Fruit fly (Drosophila melanogaster) whole organism, embryonic: ENCODE results near the gene Ndae1.

Experiments
- Aef1 ChIP-seq: fragments of 200-800 bp; sonication (Bioruptor generic); IDR thresholded peaks from 3 replicates; pipeline ENCODE4 v1.3.6; 2022; ENCODE audit warnings: missing biosample characterization, missing genetic modification characterization
- Atf3 ChIP-seq: fragments of 200-800 bp; sonication (Bioruptor generic); optimal IDR thresholded peaks from 3 replicates; lab custom pipeline; 2016; ENCODE audit warnings: missing biosample characterization, missing genetic modification characterization
- CG10267 ChIP-seq: fragments of 200-800 bp; sonication (Bioruptor generic); optimal IDR thresholded peaks from 2 replicates; lab custom pipeline; 2018; ENCODE audit warnings: missing biosample characterization, mild to moderate bottlenecking, missing genetic modification characterization, moderate library complexity
- CG10366 ChIP-seq: fragments of 200-800 bp; sonication (Bioruptor generic); IDR thresholded peaks from 2 replicates; pipeline ENCODE4 v1.3.6; 2022; ENCODE audit warnings: missing biosample characterization, missing genetic modification characterization
- CG11456 ChIP-seq: fragments of 200-800 bp; sonication (Bioruptor generic); IDR thresholded peaks from 3 replicates; pipeline ENCODE4 v1.3.6; 2022; ENCODE audit warnings: missing biosample characterization, missing genetic modification characterization
- CG12219 ChIP-seq: fragments of 200-800 bp; sonication (Bioruptor generic); optimal IDR thresholded peaks from 3 replicates; lab custom pipeline; 2018; ENCODE audit warnings: missing biosample characterization, mild to moderate bottlenecking, missing genetic modification characterization
- CG12659 ChIP-seq: fragments of 200-800 bp; sonication (Bioruptor generic); optimal IDR thresholded peaks from 3 replicates; lab custom pipeline; 2017; ENCODE audit warnings: mild to moderate bottlenecking, missing biosample characterization, missing genetic modification reagents, missing genetic modification characterization
- CG14667 ChIP-seq: fragments of 200-800 bp; sonication (Bioruptor generic); IDR thresholded peaks from 2 replicates; pipeline ENCODE4 v1.3.6; 2022; ENCODE audit warnings: missing biosample characterization, missing genetic modification characterization
- CG16813 ChIP-seq: fragments of 200-800 bp; sonication (Bioruptor generic); IDR thresholded peaks from 3 replicates; pipeline ENCODE4 v1.3.6; 2022; ENCODE audit warnings: missing biosample characterization, missing genetic modification characterization; ENCODE audit not compliant: partially characterized antibody
- CG17359 ChIP-seq: fragments of 200-800 bp; sonication (Bioruptor generic); optimal IDR thresholded peaks from 3 replicates; lab custom pipeline; 2018; ENCODE audit warnings: missing biosample characterization, mild to moderate bottlenecking, missing genetic modification characterization, moderate library complexity
- CG30431 ChIP-seq: fragments of 200-800 bp; sonication (Bioruptor generic); optimal IDR thresholded peaks from 2 replicates; lab custom pipeline; 2017; ENCODE audit warnings: missing biosample characterization, missing genetic modification characterization
- CG33213 ChIP-seq: fragments of 200-800 bp; sonication (Bioruptor generic); optimal IDR thresholded peaks from 3 replicates; lab custom pipeline; 2016; ENCODE audit warnings: missing biosample characterization, missing genetic modification characterization
- CG4360 ChIP-seq: fragments of 200-800 bp; sonication (Bioruptor generic); IDR thresholded peaks from 2 replicates; pipeline ENCODE4 v1.3.6; 2022; ENCODE audit warnings: missing biosample characterization, missing genetic modification characterization
- CG43689 ChIP-seq: fragments of 200-800 bp; sonication (Bioruptor generic); IDR thresholded peaks from 2 replicates; pipeline ENCODE4 v1.3.6; 2022; ENCODE audit warnings: missing biosample characterization, missing genetic modification characterization
- CG4424 ChIP-seq: fragments of 200-800 bp; sonication (Bioruptor generic); optimal IDR thresholded peaks from 3 replicates; lab custom pipeline; 2016; ENCODE audit warnings: missing biosample characterization, missing genetic modification characterization
- CG7556 ChIP-seq: fragments of 200-800 bp; sonication (Bioruptor generic); optimal IDR thresholded peaks from 2 replicates; lab custom pipeline; 2017; ENCODE audit warnings: missing biosample characterization, mild to moderate bottlenecking, missing genetic modification characterization
- CG7987 ChIP-seq: fragments of 200-800 bp; sonication (Bioruptor generic); optimal IDR thresholded peaks from 2 replicates; lab custom pipeline; 2018; ENCODE audit warnings: missing biosample characterization, mild to moderate bottlenecking, missing genetic modification characterization, moderate library complexity
- CG8290 ChIP-seq, 3 experiments: fragments of 200-800 bp; sonication (Bioruptor generic); optimal IDR thresholded peaks; 2 replicates each; lab custom pipeline; 2016 to 2019; ENCODE audit warnings: missing biosample characterization in 3 of 3, missing genetic modification characterization in 3 of 3, mild to moderate bottlenecking in 2 of 3, moderate library complexity in 1 of 3
- CG9215 ChIP-seq: fragments of 200-800 bp; sonication (Bioruptor generic); IDR thresholded peaks from 2 replicates; pipeline ENCODE4 v1.3.6; 2022; ENCODE audit warnings: missing biosample characterization, missing genetic modification characterization
- CG9609 ChIP-seq: fragments of 200-800 bp; sonication (Bioruptor generic); optimal IDR thresholded peaks from 3 replicates; lab custom pipeline; 2016; ENCODE audit warnings: missing biosample characterization, missing genetic modification characterization
- Dll ChIP-seq: fragments of 200-800 bp; sonication (Bioruptor generic); IDR thresholded peaks from 4 replicates; pipeline ENCODE4 v1.3.6; 2022; ENCODE audit warnings: missing biosample characterization, missing genetic modification characterization; ENCODE audit not compliant: partially characterized antibody
- Fer2 ChIP-seq: fragments of 200-800 bp; sonication (Bioruptor generic); optimal IDR thresholded peaks from 2 replicates; lab custom pipeline; 2018; ENCODE audit warnings: missing biosample characterization, mild to moderate bottlenecking, missing genetic modification characterization, moderate library complexity
- Gug ChIP-seq: fragments of 200-800 bp; sonication (Bioruptor generic); IDR thresholded peaks from 4 replicates; pipeline ENCODE4 v1.3.6; 2022; ENCODE audit warnings: missing biosample characterization, missing genetic modification characterization
- H2.0 ChIP-seq: fragments of 200-800 bp; sonication (Bioruptor generic); IDR thresholded peaks from 2 replicates; pipeline ENCODE4 v1.3.6; 2022; ENCODE audit warnings: missing biosample characterization, missing genetic modification characterization
- HHEX ChIP-seq: fragments of 200-800 bp; sonication (Bioruptor generic); optimal IDR thresholded peaks from 3 replicates; lab custom pipeline; 2017; ENCODE audit warnings: missing biosample characterization, mild to moderate bottlenecking, missing genetic modification characterization, missing genetic modification reagents
- Hmx ChIP-seq: fragments of 200-800 bp; sonication (Bioruptor generic); optimal IDR thresholded peaks from 2 replicates; lab custom pipeline; 2016; ENCODE audit warnings: missing biosample characterization, missing genetic modification characterization
- Meics ChIP-seq: fragments of 200-800 bp; sonication (Bioruptor generic); optimal IDR thresholded peaks from 2 replicates; lab custom pipeline; 2017; ENCODE audit warnings: missing biosample characterization, mild to moderate bottlenecking, missing genetic modification characterization
- Neu2 ChIP-seq: fragments of 200-800 bp; sonication (Bioruptor generic); optimal IDR thresholded peaks from 3 replicates; lab custom pipeline; 2016; ENCODE audit warnings: missing biosample characterization, missing genetic modification characterization, borderline replicate concordance
- Pdp1 ChIP-seq, 2 experiments: fragments of 200-800 bp; sonication (Bioruptor generic); optimal IDR thresholded peaks; 3 replicates each; lab custom pipeline; 2016; ENCODE audit warnings: missing biosample characterization in 2 of 2, missing genetic modification characterization in 2 of 2, mild to moderate bottlenecking in 1 of 2, moderate library complexity in 1 of 2
- Poxn ChIP-seq: fragments of 200-800 bp; sonication (Bioruptor generic); IDR thresholded peaks from 2 replicates; pipeline ENCODE4 v1.3.6; 2022; ENCODE audit warnings: missing biosample characterization, missing genetic modification characterization
- Sox100B ChIP-seq: fragments of 200-800 bp; sonication (Bioruptor generic); optimal IDR thresholded peaks from 3 replicates; lab custom pipeline; 2018; ENCODE audit warnings: missing biosample characterization, mild to moderate bottlenecking, missing genetic modification characterization
- Sox102F ChIP-seq: fragments of 200-800 bp; sonication (Bioruptor generic); optimal IDR thresholded peaks from 2 replicates; lab custom pipeline; 2018; ENCODE audit warnings: missing biosample characterization, mild to moderate bottlenecking, missing genetic modification characterization, moderate library complexity
- ato ChIP-seq: fragments of 200-800 bp; sonication (Bioruptor generic); IDR thresholded peaks from 2 replicates; pipeline ENCODE4 v1.3.6; 2022; ENCODE audit warnings: missing biosample characterization, missing genetic modification characterization; ENCODE audit not compliant: partially characterized antibody
- bowl ChIP-seq: fragments of 200-800 bp; sonication (Bioruptor generic); IDR thresholded peaks from 2 replicates; pipeline ENCODE4 v1.3.6; 2022; ENCODE audit warnings: missing biosample characterization, missing genetic modification characterization
- ci ChIP-seq: fragments of 200-800 bp; sonication (Bioruptor generic); IDR thresholded peaks from 3 replicates; pipeline ENCODE4 v1.3.6; 2022; ENCODE audit warnings: missing biosample characterization, missing genetic modification characterization
- corto ChIP-seq: fragments of 200-800 bp; sonication (Bioruptor generic); optimal IDR thresholded peaks from 2 replicates; lab custom pipeline; 2016; ENCODE audit warnings: missing biosample characterization, mild to moderate bottlenecking, missing genetic modification characterization, moderate library complexity
- dm ChIP-seq: fragments of 200-800 bp; sonication (Bioruptor generic); optimal IDR thresholded peaks from 3 replicates; lab custom pipeline; 2016; ENCODE audit warnings: missing biosample characterization, missing genetic modification characterization
- dmrt11E ChIP-seq: fragments of 200-800 bp; sonication (Bioruptor generic); optimal IDR thresholded peaks from 3 replicates; lab custom pipeline; 2018; ENCODE audit warnings: missing biosample characterization, mild to moderate bottlenecking, missing genetic modification characterization, moderate library complexity
- ewg ChIP-seq: fragments of 200-800 bp; sonication (Bioruptor generic); optimal IDR thresholded peaks from 3 replicates; lab custom pipeline; 2017; ENCODE audit warnings: mild to moderate bottlenecking, missing biosample characterization, missing genetic modification reagents, missing genetic modification characterization
- klu ChIP-seq: fragments of 200-800 bp; sonication (Bioruptor generic); IDR thresholded peaks from 2 replicates; pipeline ENCODE4 v1.3.6; 2022; ENCODE audit warnings: missing biosample characterization, missing genetic modification characterization
- mam ChIP-seq: fragments of 200-800 bp; sonication (Bioruptor generic); optimal IDR thresholded peaks from 3 replicates; lab custom pipeline; 2016; ENCODE audit warnings: missing biosample characterization, missing genetic modification characterization
- nau ChIP-seq: fragments of 200-800 bp; sonication (Bioruptor generic); optimal IDR thresholded peaks from 3 replicates; lab custom pipeline; 2017; ENCODE audit warnings: missing biosample characterization, mild to moderate bottlenecking, missing genetic modification characterization, missing genetic modification reagents
- pb ChIP-seq: fragments of 200-800 bp; sonication (Bioruptor generic); optimal IDR thresholded peaks from 3 replicates; lab custom pipeline; 2016; ENCODE audit warnings: missing biosample characterization, missing genetic modification characterization
- ranshi ChIP-seq: fragments of 200-800 bp; sonication (Bioruptor generic); IDR thresholded peaks from 2 replicates; pipeline ENCODE4 v1.3.6; 2022; ENCODE audit warnings: missing biosample characterization, missing genetic modification characterization
- slbo ChIP-seq: fragments of 200-800 bp; sonication (Bioruptor generic); IDR thresholded peaks from 2 replicates; pipeline ENCODE4 v1.3.6; 2022; ENCODE audit warnings: missing biosample characterization, missing genetic modification characterization
- so ChIP-seq: fragments of 200-800 bp; sonication (Bioruptor generic); IDR thresholded peaks from 3 replicates; pipeline ENCODE4 v1.3.6; 2022; ENCODE audit warnings: missing biosample characterization, missing genetic modification characterization
- unpg ChIP-seq: fragments of 200-800 bp; sonication (Bioruptor generic); optimal IDR thresholded peaks from 3 replicates; lab custom pipeline; 2018; ENCODE audit warnings: missing biosample characterization, mild to moderate bottlenecking, missing genetic modification characterization, moderate library complexity
- vvl ChIP-seq: fragments of 200-800 bp; sonication (Bioruptor generic); IDR thresholded peaks from 2 replicates; pipeline ENCODE4 v1.3.6; 2022; ENCODE audit warnings: missing biosample characterization, missing genetic modification characterization
- wdn ChIP-seq: fragments of 200-800 bp; sonication (Bioruptor generic); IDR thresholded peaks from 2 replicates; pipeline ENCODE4 v1.3.6; 2022; ENCODE audit warnings: missing biosample characterization, missing genetic modification characterization
- zfh2 ChIP-seq: fragments of 200-800 bp; sonication (Bioruptor generic); optimal IDR thresholded peaks from 2 replicates; lab custom pipeline; 2016; ENCODE audit warnings: missing biosample characterization, missing genetic modification characterization

The Ndae1 gene

DNA sequence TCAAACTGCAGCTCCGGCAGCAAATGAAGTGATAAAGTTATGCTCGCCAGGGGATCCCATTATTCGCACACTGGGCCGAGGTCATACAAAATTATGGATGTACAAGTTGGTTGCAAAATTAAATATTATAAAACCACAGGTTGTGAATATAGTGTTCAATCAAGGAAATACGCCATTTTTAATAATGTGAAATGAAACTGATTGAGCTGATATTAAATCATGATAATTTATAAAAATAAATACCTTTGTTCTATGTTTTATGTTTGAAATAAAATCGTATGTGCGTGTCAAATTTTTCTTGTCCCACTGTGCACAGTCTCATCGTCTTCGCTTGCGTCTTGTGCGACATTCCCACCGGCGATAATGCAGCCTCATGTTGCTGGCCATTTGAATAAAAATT is 46.8 kb upstream of the Ndae1 start (continued):
- TF ChIP-seq ranshi (GFP tag; lab: Robert Waterston, UW), result peak; percentile 43
- TF ChIP-seq CG8290 (GFP tag; optimal IDR thresholded peaks at IDR 0.05; lab: Kevin White, UChicago), result peak; percentile 70
- peak in 1 of 2 experiments; percentile 61 for TF ChIP-seq CG8290 (tag; optimal IDR thresholded peaks at IDR 0.05; lab: Kevin White, UChicago)
- TF ChIP-seq CG30431 (GFP tag; lab: Kevin White, UChicago), result peak; percentile 71
- TF ChIP-seq slbo, result no peak
- TF ChIP-seq dmrt11E (tag; lab: Kevin White, UChicago), result peak; percentile 92
- TF ChIP-seq Atf3 (GFP tag; lab: Kevin White, UChicago), result no peak
- TF ChIP-seq corto (GFP tag; lab: Kevin White, UChicago), result no peak
- no peak for TF ChIP-seq CG7987 (GFP tag; lab: Kevin White, UChicago)
- no peak for TF ChIP-seq Fer2
- TF ChIP-seq HHEX (GFP tag; lab: Kevin White, UChicago), result peak; percentile 41
- peak; percentile 9 for TF ChIP-seq mam (GFP tag; lab: Kevin White, UChicago)
- TF ChIP-seq Pdp1 (GFP tag; optimal IDR thresholded peaks at IDR 0.05; lab: Kevin White, UChicago), result peak; percentile 54 to 63
- TF ChIP-seq Neu2 (GFP tag; lab: Kevin White, UChicago), result no peak
- TF ChIP-seq dm (GFP tag; lab: Kevin White, UChicago), result no peak
- no peak for TF ChIP-seq bowl (GFP tag; lab: Robert Waterston, UW)
- peak; percentile 80 for TF ChIP-seq CG10267
- TF ChIP-seq CG33213 (GFP tag; lab: Kevin White, UChicago), result peak; percentile 6
- peak; percentile 76; the same call in 2 of the 3 replicates for TF ChIP-seq ci
- TF ChIP-seq Sox100B, result peak; percentile 86
- TF ChIP-seq Sox102F, result peak; percentile 84
- TF ChIP-seq ato, result no peak
- no peak for TF ChIP-seq Hmx (GFP tag; lab: Kevin White, UChicago)
- peak; percentile 75 for TF ChIP-seq CG12219 (GFP tag; lab: Kevin White, UChicago)
- TF ChIP-seq unpg (GFP tag; lab: Kevin White, UChicago), result peak; percentile 79
- TF ChIP-seq Dll (GFP tag; lab: Robert Waterston, UW), result no peak
- peak; percentile 73 for TF ChIP-seq CG17359
- TF ChIP-seq nau (GFP tag; lab: Kevin White, UChicago), result peak; percentile 43
- peak; percentile 50; the same call in 1 of the 2 replicates for TF ChIP-seq wdn (GFP tag; lab: Robert Waterston, UW)
- peak; percentile 85 for TF ChIP-seq CG7556 (GFP tag; lab: Kevin White, UChicago)
- TF ChIP-seq Gug (GFP tag; lab: Robert Waterston, UW), result no peak
- TF ChIP-seq zfh2 (GFP tag; lab: Kevin White, UChicago), result no peak
- TF ChIP-seq so (GFP tag; lab: Robert Waterston, UW), result peak; percentile 77; the same call in 2 of the 3 replicates
- TF ChIP-seq Meics (GFP tag; lab: Kevin White, UChicago), result peak; percentile 20
- TF ChIP-seq klu, result 0 out of 2 replicates have a peak, but pooled peaks have one; percentile 23
- peak; percentile 57 for TF ChIP-seq CG10366
- 0 out of 2 replicates have a peak, but pooled peaks have one; percentile 49 for TF ChIP-seq H2.0 (GFP tag; lab: Robert Waterston, UW)
- TF ChIP-seq CG43689 (GFP tag; lab: Robert Waterston, UW), result no peak
- TF ChIP-seq CG9609, result no peak
- no peak for TF ChIP-seq Poxn (GFP tag; lab: Robert Waterston, UW)
- TF ChIP-seq pb (GFP tag; lab: Kevin White, UChicago), result no peak
- peak; percentile 80 for TF ChIP-seq vvl
- peak; percentile 65 for TF ChIP-seq ewg (GFP tag; lab: Kevin White, UChicago)
- TF ChIP-seq Aef1 (GFP tag; lab: Robert Waterston, UW), result peak; percentile 44; the same call in 1 of the 3 replicates
- TF ChIP-seq CG4424, result peak; percentile 85
- TF ChIP-seq CG11456 (GFP tag; lab: Robert Waterston, UW), result no peak
- 0 out of 3 replicates have a peak, but pooled peaks have one; percentile 35 for TF ChIP-seq CG16813 (GFP tag; lab: Robert Waterston, UW)
- peak; percentile 49 for TF ChIP-seq CG12659 (GFP tag; lab: Kevin White, UChicago)
- TF ChIP-seq CG14667 (GFP tag; lab: Robert Waterston, UW), result peak; percentile 43; the same call in 1 of the 2 replicates
- TF ChIP-seq CG9215 (GFP tag; lab: Robert Waterston, UW), result 0 out of 2 replicates have a peak, but pooled peaks have one; percentile 16
- no peak for TF ChIP-seq CG4360 (GFP tag; lab: Robert Waterston, UW)
